Fruit fly (Drosophila melanogaster) whole organism: ENCODE data around the gene CG32452.

Experiments used
- EcR ChIP-seq, 2 experiments: fragments of >200 bp; optimal IDR thresholded peaks; 2 replicates each; lab custom pipeline; 2017; ENCODE audit warnings: missing biosample characterization in 2 of 2, missing genetic modification characterization in 2 of 2, missing genetic modification reagents in 2 of 2
- pan ChIP-seq: fragments of >200 bp; optimal IDR thresholded peaks from 2 replicates; lab custom pipeline; 2017
- psq ChIP-seq: fragments of >200 bp; optimal IDR thresholded peaks from 2 replicates; lab custom pipeline; 2017
- usp ChIP-seq: fragments of >200 bp; optimal IDR thresholded peaks from 2 replicates; lab custom pipeline; 2017; ENCODE audit warnings: missing biosample characterization, missing genetic modification characterization, mixed read lengths

DNA sequence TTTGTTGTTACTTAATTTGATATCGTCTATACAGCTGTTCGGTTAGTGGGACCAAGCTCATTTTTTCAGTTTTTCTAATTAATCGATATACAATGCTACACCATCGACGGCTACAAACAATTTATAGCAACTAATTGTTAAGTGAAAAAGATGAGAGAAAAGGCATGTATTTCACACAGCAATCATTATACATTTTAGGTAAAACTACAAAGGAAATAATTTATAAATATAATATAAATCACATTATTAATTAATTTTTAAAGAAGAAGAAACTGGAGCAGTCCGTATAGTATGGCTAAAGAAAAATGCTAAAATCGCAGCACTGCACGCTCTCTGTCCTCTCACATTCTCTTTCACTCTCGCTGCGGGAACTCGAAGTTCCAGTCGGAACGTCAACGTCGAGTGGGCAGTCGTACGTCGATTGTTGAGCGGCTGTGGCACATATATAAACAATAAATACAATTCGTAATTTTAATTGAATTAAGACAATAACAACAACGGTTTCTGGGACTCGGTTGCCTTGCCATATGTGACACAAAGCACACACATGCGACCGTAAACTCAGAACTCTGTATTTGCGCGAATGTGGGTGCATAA lies 10.3 kb downstream of the CG32452 start, which contains the start of the genes CG14450 and CG11367:
- TF ChIP-seq EcR (GFP tag; optimal IDR thresholded peaks at IDR 0.05; lab: Kevin White, UChicago), result no peak
- TF ChIP-seq pan, result no peak
- TF ChIP-seq usp (GFP tag; lab: Kevin White, UChicago), result no peak
- no peak for TF ChIP-seq psq (lab: Kevin White, UChicago)
